Worm (Caenorhabditis elegans) whole organism, L2 larva: ENCODE results near the gene F01G10.9.

Source experiments
- R02D3.7 ChIP-seq: fragments of 150-350 bp; optimal IDR thresholded peaks from 2 replicates; lab custom pipeline; 2014; ENCODE audit warnings: missing biosample characterization, missing genetic modification characterization
- Y55F3AM.14 ChIP-seq: fragments of 200-800 bp; sonication (Bioruptor generic); optimal IDR thresholded peaks from 2 replicates; lab custom pipeline; 2018; ENCODE audit warnings: mild to moderate bottlenecking, missing genetic modification characterization, missing compliant biosample characterization
- ama-1 ChIP-seq: fragments of 150-350 bp; optimal IDR thresholded peaks from 2 replicates; lab custom pipeline; 2018; ENCODE audit warnings: inconsistent platforms
- ceh-16 ChIP-seq: fragments of 150-350 bp; optimal IDR thresholded peaks from 2 replicates; lab custom pipeline; 2014; ENCODE audit warnings: missing biosample characterization, missing genetic modification characterization
- elt-1 ChIP-seq: fragments of 150-350 bp; optimal IDR thresholded peaks from 2 replicates; lab custom pipeline; 2014; ENCODE audit warnings: missing biosample characterization, missing genetic modification characterization
- snpc-4 ChIP-seq: fragments of 150-350 bp; optimal IDR thresholded peaks from 2 replicates; lab custom pipeline; 2014; ENCODE audit warnings: missing biosample characterization, missing genetic modification characterization
- unc-39 ChIP-seq: fragments of 150-350 bp; optimal IDR thresholded peaks from 2 replicates; lab custom pipeline; 2014; ENCODE audit warnings: missing biosample characterization, missing genetic modification characterization
- unc-62 ChIP-seq: fragments of 150-350 bp; optimal IDR thresholded peaks from 2 replicates; lab custom pipeline; 2014; ENCODE audit warnings: missing biosample characterization, missing genetic modification reagents, missing genetic modification characterization

ce11 chrIV:10221187-10221586 is 38.3 kb downstream of the F01G10.9 start, which contains the start of gene tram-1:
- no peak for TF ChIP-seq snpc-4 (tag; lab: Kevin White, UChicago)
- no peak for TF ChIP-seq ama-1
- no peak for TF ChIP-seq Y55F3AM.14
- TF ChIP-seq unc-62 (GFP tag; lab: Kevin White, UChicago) = no peak
- no peak for TF ChIP-seq elt-1 (tag; lab: Kevin White, UChicago)
- TF ChIP-seq ceh-16 = no peak
- no peak for TF ChIP-seq R02D3.7 (tag; lab: Kevin White, UChicago)
- no peak for TF ChIP-seq unc-39 (tag; lab: Kevin White, UChicago)
